Worm (Caenorhabditis elegans) whole organism, L3 larva: Measurements from ENCODE around the gene R02D5.10.

Experiments used
- ZK546.5 ChIP-seq: sonication (generic microtip); optimal IDR thresholded peaks from 2 replicates; lab custom pipeline; 2017; ENCODE audit warnings: missing biosample characterization, missing genetic modification characterization
- fos-1 ChIP-seq: fragments of 150-350 bp; optimal IDR thresholded peaks from 2 replicates; lab custom pipeline; 2014; ENCODE audit warnings: missing biosample characterization, missing genetic modification characterization
- lsy-12 ChIP-seq: sonication (generic microtip); optimal IDR thresholded peaks from 2 replicates; lab custom pipeline; 2016; ENCODE audit warnings: mild to moderate bottlenecking, missing genetic modification characterization, missing compliant biosample characterization
- nhr-67 ChIP-seq: fragments of 150-350 bp; optimal IDR thresholded peaks from 2 replicates; lab custom pipeline; 2014; ENCODE audit warnings: missing biosample characterization, missing genetic modification characterization
- unc-39 ChIP-seq: sonication (generic microtip); optimal IDR thresholded peaks from 4 replicates; lab custom pipeline; 2017; ENCODE audit warnings: missing biosample characterization, missing genetic modification characterization

DNA sequence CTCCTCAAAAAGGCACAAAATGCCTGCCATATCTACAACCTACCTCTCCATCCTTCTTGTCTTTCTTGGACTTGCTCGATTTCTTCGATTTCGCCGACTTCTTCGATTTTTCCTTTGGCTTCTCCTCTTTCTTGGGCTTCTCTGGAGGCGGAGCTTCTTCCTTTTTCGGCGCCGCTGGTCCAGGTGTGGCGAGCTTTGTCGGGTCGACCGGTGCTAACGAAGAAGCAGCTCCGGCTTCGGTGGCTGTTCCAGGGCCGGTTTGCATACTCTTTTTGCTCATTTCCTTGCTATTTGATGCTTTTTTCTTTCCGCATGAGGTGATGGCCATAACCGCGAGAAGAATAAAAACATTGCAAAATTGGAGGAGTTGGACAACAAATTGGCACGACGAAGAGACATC, 1.6 kb upstream of the R02D5.10 start:
- no peak for TF ChIP-seq ZK546.5 (tag; lab: Kevin White, UChicago)
- TF ChIP-seq unc-39 (tag; lab: Kevin White, UChicago): no peak
- no peak for TF ChIP-seq fos-1 (tag; lab: Kevin White, UChicago)
- no peak for TF ChIP-seq nhr-67 (tag; lab: Kevin White, UChicago)
- no peak for TF ChIP-seq lsy-12 (tag; lab: Kevin White, UChicago)
